Worm (Caenorhabditis elegans): ENCODE measurements around the gene Y45F10C.6.

Gene Y45F10C.6

DNA sequence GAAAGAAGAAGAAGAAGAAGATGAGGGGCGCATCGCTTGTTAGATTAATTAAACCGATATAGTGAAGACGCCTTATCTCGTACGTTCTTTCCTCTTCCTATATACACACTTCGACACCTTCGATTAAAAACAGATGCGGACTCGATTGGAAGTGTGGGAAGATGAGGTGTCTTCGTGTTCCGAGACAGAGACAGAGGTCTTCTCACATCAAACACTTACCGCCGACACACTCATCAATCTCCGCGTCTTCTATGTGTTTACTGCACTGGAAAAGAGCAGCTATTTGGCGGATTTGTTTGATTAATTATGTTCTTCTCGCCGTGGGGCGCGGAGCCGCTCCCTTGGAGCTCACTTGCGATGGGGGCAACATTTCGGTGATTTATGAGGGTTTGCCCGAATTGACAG, 47.3 kb downstream of the Y45F10C.6 start:
- TF ChIP-seq nhr-76 (tag; optimal IDR thresholded peaks at IDR 0.05) = no peak
- TF ChIP-seq mep-1 (tag; optimal IDR thresholded peaks at IDR 0.05) = peak; percentile 20
- no peak for TF ChIP-seq lin-38 (GFP tag; IDR thresholded peaks at IDR 0.05)
- no peak for TF ChIP-seq mdl-1 (tag; optimal IDR thresholded peaks at IDR 0.05)
- peak; percentile 2 for TF ChIP-seq rbr-2 (tag; optimal IDR thresholded peaks at IDR 0.05)
- TF ChIP-seq unc-62 (GFP tag; optimal IDR thresholded peaks at IDR 0.05 in 1 of 2) = peak in 1 of 2 experiments; percentile 97
- TF ChIP-seq unc-62 (tag; optimal IDR thresholded peaks at IDR 0.05) = peak; percentile 1
- TF ChIP-seq lsy-2 (tag; optimal IDR thresholded peaks at IDR 0.05) = peak in 1 of 2 experiments; percentile 21
- peak; percentile 94 for TF ChIP-seq ceh-20 (GFP tag; IDR thresholded peaks at IDR 0.05)
- TF ChIP-seq lin-39 (tag; optimal IDR thresholded peaks at IDR 0.05) = peak; percentile 72
- TF ChIP-seq tra-1 (GFP tag; IDR thresholded peaks at IDR 0.05) = peak; percentile 48; the same call in 1 of the 2 replicates
- TF ChIP-seq nhr-11 (tag; optimal IDR thresholded peaks at IDR 0.05) = peak; percentile 56
- peak in 1 of 2 experiments; percentile 44 for TF ChIP-seq daf-16 (GFP tag; optimal IDR thresholded peaks at IDR 0.05)
- TF ChIP-seq daf-16 (tag; optimal IDR thresholded peaks at IDR 0.05) = no peak
- no peak for TF ChIP-seq F10B5.3 (tag; optimal IDR thresholded peaks at IDR 0.05)
- TF ChIP-seq hlh-11 (tag; optimal IDR thresholded peaks at IDR 0.05) = peak; percentile 18
- no peak for TF ChIP-seq Y105C5A.15 (GFP tag; IDR thresholded peaks at IDR 0.05)
- TF ChIP-seq ceh-44 (GFP tag; IDR thresholded peaks at IDR 0.05) = no peak
- TF ChIP-seq vab-7 (GFP tag; IDR thresholded peaks at IDR 0.05) = 0 out of 2 replicates have a peak, but pooled peaks have one; percentile 13
- TF ChIP-seq Y48G9A.11 (GFP tag; IDR thresholded peaks at IDR 0.05) = no peak
- TF ChIP-seq duxl-1 (tag; optimal IDR thresholded peaks at IDR 0.05; ENCODE audit: poor library complexity) = no peak
- TF ChIP-seq dve-1 (tag; optimal IDR thresholded peaks at IDR 0.05; ENCODE audit: insufficient read depth) = no peak
- no peak for TF ChIP-seq zip-2 (tag; optimal IDR thresholded peaks at IDR 0.05)
- no peak for TF ChIP-seq pqm-1 (tag; optimal IDR thresholded peaks at IDR 0.05)

DNA sequence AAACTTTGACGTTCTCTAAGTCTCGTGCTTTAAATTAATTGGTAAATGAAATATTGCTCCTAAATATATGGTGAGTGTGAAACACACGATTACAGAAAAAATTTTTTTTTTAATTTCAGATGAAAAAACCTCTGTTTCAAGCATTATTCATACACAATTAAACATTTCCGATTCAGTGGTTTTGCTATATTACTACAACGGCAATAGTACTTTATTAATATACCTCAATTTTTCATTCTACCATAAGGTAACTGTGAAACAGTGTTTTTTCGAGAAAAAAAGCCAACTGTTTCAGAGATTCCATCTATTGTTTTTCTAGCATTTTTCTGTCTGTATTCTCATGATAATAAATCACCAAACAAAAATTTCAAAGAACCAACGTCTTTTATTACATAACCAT, 48.7 kb downstream of the Y45F10C.6 start:
- TF ChIP-seq aha-1 (tag) = peak; percentile 50
- TF ChIP-seq mep-1 (tag; optimal IDR thresholded peaks at IDR 0.05) = peak; percentile 16
- no peak for TF ChIP-seq Y105C5A.15 (GFP tag; IDR thresholded peaks at IDR 0.05)

DNA sequence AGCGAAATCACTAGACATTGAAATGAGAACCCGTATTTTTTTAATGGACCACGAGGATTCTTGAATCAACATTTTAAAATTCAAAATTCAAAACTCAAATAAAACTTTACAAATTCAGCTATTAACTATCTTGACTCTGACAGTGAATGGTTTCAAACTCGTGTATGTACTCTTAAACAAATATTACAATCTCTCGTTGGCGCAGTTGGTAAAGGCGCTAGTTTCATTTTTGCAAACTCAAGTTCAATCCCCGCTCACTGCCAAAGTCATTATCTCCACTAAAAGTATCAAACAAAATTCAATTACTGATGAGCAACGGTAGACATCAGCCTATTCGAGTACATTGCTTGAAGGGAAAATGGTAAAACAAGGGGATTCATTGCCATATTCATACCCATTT, 49.3 kb downstream of the Y45F10C.6 start:
- TF ChIP-seq hmg-1.1 (GFP tag; IDR thresholded peaks at IDR 0.05) (no peak), snpc-1.2 (GFP tag; IDR thresholded peaks at IDR 0.05) (peak; percentile 96), Y48G9A.11 (GFP tag; IDR thresholded peaks at IDR 0.05) (0 out of 2 replicates have a peak, but pooled peaks have one; percentile 55), nhr-76 (tag; optimal IDR thresholded peaks at IDR 0.05) (no peak), vab-7 (GFP tag; IDR thresholded peaks at IDR 0.05) (peak; percentile 63; the same call in 1 of the 2 replicates), aha-1 (tag) (peak; percentile 77), ztf-7 (tag; optimal IDR thresholded peaks at IDR 0.05) (peak; percentile 54), dmd-8 (GFP tag; IDR thresholded peaks at IDR 0.05) (peak; percentile 74; the same call in 1 of the 2 replicates), egl-43 (GFP tag; IDR thresholded peaks at IDR 0.05) (no peak), ZK337.2 (GFP tag; IDR thresholded peaks at IDR 0.05) (no peak), saeg-2 (GFP tag; IDR thresholded peaks at IDR 0.05) (no peak), skn-1 (tag; optimal IDR thresholded peaks at IDR 0.05) (no peak), ceh-82 (tag; optimal IDR thresholded peaks at IDR 0.05) (no peak), set-16 (GFP tag; IDR thresholded peaks at IDR 0.05) (no peak), tra-1 (GFP tag; IDR thresholded peaks at IDR 0.05) (no peak), D1046.2 (GFP tag; IDR thresholded peaks at IDR 0.05) (no peak), dpl-1 (GFP tag; optimal IDR thresholded peaks at IDR 0.05) (no peak), mxl-3 (GFP tag; optimal IDR thresholded peaks at IDR 0.05) (peak; percentile 2), lin-38 (GFP tag; IDR thresholded peaks at IDR 0.05) (peak; percentile 58), F26F4.8 (GFP tag; conservative IDR thresholded peaks at IDR 0.05) (no peak), pha-4 (GFP tag; IDR thresholded peaks at IDR 0.05) (peak; percentile 58; the same call in 1 of the 2 replicates), pha-4 (tag; optimal IDR thresholded peaks at IDR 0.05) (no peak), lim-7 (GFP tag; IDR thresholded peaks at IDR 0.05) (peak; percentile 86), madf-5 (GFP tag; IDR thresholded peaks at IDR 0.05) (peak; percentile 26 to 45; a peak in 1 of 4 replicates), daf-16 (GFP tag; optimal IDR thresholded peaks at IDR 0.05) (peak in 1 of 2 experiments; percentile 58), daf-16 (tag; optimal IDR thresholded peaks at IDR 0.05) (peak; percentile 23), mep-1 (tag; optimal IDR thresholded peaks at IDR 0.05) (no peak), madf-9 (GFP tag; conservative IDR thresholded peaks at IDR 0.05) (0 out of 2 replicates have a peak, but pooled peaks have one; percentile 49), nhr-111 (GFP tag; optimal IDR thresholded peaks at IDR 0.05) (no peak), snpc-4 (tag; optimal IDR thresholded peaks at IDR 0.05) (no peak), zfp-3 (GFP tag; conservative IDR thresholded peaks at IDR 0.05) (0 out of 2 replicates have a peak, but pooled peaks have one; percentile 11), nhr-11 (tag; optimal IDR thresholded peaks at IDR 0.05) (no peak)

Measured in whole organism, L4 larva.